Fruit fly (Drosophila melanogaster) whole organism, embryonic: Measurements from ENCODE around the gene CG15141.
A peak's percentile ranks its signal among the peaks of the same experiment; 100 is the strongest.

Experiments
- CG1024 ChIP-seq: fragments of 200-800 bp; sonication (Bioruptor generic); IDR thresholded peaks from 2 replicates; pipeline ENCODE4 v1.3.6; 2022; ENCODE audit warnings: missing biosample characterization, missing genetic modification characterization
- CG10959 ChIP-seq: fragments of 200-800 bp; sonication (Bioruptor generic); IDR thresholded peaks from 2 replicates; pipeline ENCODE4 v1.3.6; 2022; ENCODE audit warnings: missing biosample characterization, missing genetic modification characterization
- CG12659 ChIP-seq: fragments of 200-800 bp; sonication (Bioruptor generic); optimal IDR thresholded peaks from 3 replicates; lab custom pipeline; 2017; ENCODE audit warnings: mild to moderate bottlenecking, missing biosample characterization, missing genetic modification reagents, missing genetic modification characterization
- CG14050 ChIP-seq: fragments of 200-800 bp; sonication (Bioruptor generic); IDR thresholded peaks from 3 replicates; pipeline ENCODE4 v1.3.6; 2022; ENCODE audit warnings: missing biosample characterization, missing genetic modification characterization
- CG15514 ChIP-seq: fragments of 200-800 bp; sonication (Bioruptor generic); optimal IDR thresholded peaks from 3 replicates; lab custom pipeline; 2017; ENCODE audit warnings: missing biosample characterization, missing genetic modification characterization, mild to moderate bottlenecking, moderate library complexity, missing genetic modification reagents
- CG15601 ChIP-seq: fragments of 200-800 bp; sonication (Bioruptor generic); optimal IDR thresholded peaks from 3 replicates; lab custom pipeline; 2019; ENCODE audit warnings: missing biosample characterization, mild to moderate bottlenecking, missing genetic modification characterization, moderate library complexity
- CG17385 ChIP-seq: fragments of 200-800 bp; sonication (Bioruptor generic); optimal IDR thresholded peaks from 3 replicates; lab custom pipeline; 2018; ENCODE audit warnings: missing biosample characterization, mild to moderate bottlenecking, missing genetic modification characterization
- CG17568 ChIP-seq: fragments of 200-800 bp; sonication (Bioruptor generic); optimal IDR thresholded peaks from 2 replicates; lab custom pipeline; 2018; ENCODE audit warnings: missing biosample characterization, mild to moderate bottlenecking, missing genetic modification characterization, moderate library complexity
- CG2875 ChIP-seq: fragments of 200-800 bp; sonication (Bioruptor generic); optimal IDR thresholded peaks from 2 replicates; lab custom pipeline; 2017; ENCODE audit warnings: missing biosample characterization, mild to moderate bottlenecking, missing genetic modification characterization, missing genetic modification reagents
- CG31224 ChIP-seq: fragments of 200-800 bp; sonication (Bioruptor generic); IDR thresholded peaks from 2 replicates; pipeline ENCODE4 v1.3.6; 2022; ENCODE audit warnings: missing biosample characterization, missing genetic modification characterization
- CG34422 ChIP-seq: fragments of 200-800 bp; sonication (Bioruptor generic); IDR thresholded peaks from 3 replicates; pipeline ENCODE4 v1.3.6; 2022; ENCODE audit warnings: missing biosample characterization, missing genetic modification characterization
- CG7271 ChIP-seq: fragments of 200-800 bp; sonication (Bioruptor generic); optimal IDR thresholded peaks from 2 replicates; lab custom pipeline; 2018; ENCODE audit warnings: missing biosample characterization, mild to moderate bottlenecking, missing genetic modification characterization, moderate library complexity
- CG8478 ChIP-seq: fragments of >200 bp; optimal IDR thresholded peaks from 2 replicates; lab custom pipeline; 2018
- CG8765 ChIP-seq: fragments of 200-800 bp; sonication (Bioruptor generic); IDR thresholded peaks from 2 replicates; pipeline ENCODE4 v1.3.6; 2022; ENCODE audit warnings: missing biosample characterization, missing genetic modification characterization
- CG9876 ChIP-seq: fragments of 200-800 bp; sonication (Bioruptor generic); optimal IDR thresholded peaks from 2 replicates; lab custom pipeline; 2016; ENCODE audit warnings: missing biosample characterization, missing genetic modification characterization
- Camta ChIP-seq: fragments of 200-800 bp; sonication (Bioruptor generic); optimal IDR thresholded peaks from 2 replicates; lab custom pipeline; 2016; ENCODE audit warnings: missing biosample characterization, missing genetic modification characterization
- D19A ChIP-seq: fragments of 200-800 bp; optimal IDR thresholded peaks from 3 replicates; lab custom pipeline; 2019; ENCODE audit warnings: missing biosample characterization, mild to moderate bottlenecking, missing genetic modification characterization, moderate library complexity
- Fer1 ChIP-seq: fragments of 200-800 bp; sonication (Bioruptor generic); optimal IDR thresholded peaks from 2 replicates; lab custom pipeline; 2017; ENCODE audit warnings: missing biosample characterization, mild to moderate bottlenecking, missing genetic modification characterization
- HLHmδ ChIP-seq: fragments of 200-800 bp; sonication (Bioruptor generic); optimal IDR thresholded peaks from 2 replicates; lab custom pipeline; 2018; ENCODE audit warnings: missing biosample characterization, mild to moderate bottlenecking, missing genetic modification characterization, moderate library complexity
- MTF-1 ChIP-seq: fragments of 200-800 bp; sonication (Bioruptor generic); optimal IDR thresholded peaks from 2 replicates; lab custom pipeline; 2018; ENCODE audit warnings: missing biosample characterization, mild to moderate bottlenecking, missing genetic modification characterization, borderline replicate concordance
- Max ChIP-seq: fragments of 200-800 bp; sonication (Bioruptor generic); optimal IDR thresholded peaks from 2 replicates; lab custom pipeline; 2016; ENCODE audit warnings: missing biosample characterization, mild to moderate bottlenecking, missing genetic modification characterization
- Mrtf ChIP-seq: fragments of 200-800 bp; sonication (Bioruptor generic); IDR thresholded peaks from 3 replicates; pipeline ENCODE4 v1.3.6; 2022; ENCODE audit warnings: missing biosample characterization, missing genetic modification characterization
- Myb ChIP-seq: fragments of 200-800 bp; sonication (Bioruptor generic); optimal IDR thresholded peaks from 2 replicates; lab custom pipeline; 2016; ENCODE audit warnings: missing biosample characterization, missing genetic modification characterization
- NK7.1 ChIP-seq: fragments of 200-800 bp; sonication (Bioruptor generic); optimal IDR thresholded peaks from 3 replicates; lab custom pipeline; 2016; ENCODE audit warnings: missing biosample characterization, missing genetic modification characterization
- Rx ChIP-seq: fragments of 200-800 bp; sonication (Bioruptor generic); IDR thresholded peaks from 2 replicates; pipeline ENCODE4 v1.3.6; 2022; ENCODE audit warnings: missing biosample characterization, missing genetic modification characterization
- Side ChIP-seq: fragments of 200-800 bp; sonication (Bioruptor generic); optimal IDR thresholded peaks from 2 replicates; lab custom pipeline; 2016; ENCODE audit warnings: missing biosample characterization, missing genetic modification characterization
- Sry-β ChIP-seq: fragments of 200-800 bp; sonication (Bioruptor generic); optimal IDR thresholded peaks from 2 replicates; lab custom pipeline; 2018; ENCODE audit warnings: missing biosample characterization, mild to moderate bottlenecking, missing genetic modification characterization, moderate library complexity
- Ssrp ChIP-seq: fragments of 200-800 bp; sonication (Bioruptor generic); optimal IDR thresholded peaks from 2 replicates; lab custom pipeline; 2018; ENCODE audit warnings: missing biosample characterization, mild to moderate bottlenecking, missing genetic modification characterization, moderate library complexity
- Stat92E ChIP-seq, 3 experiments: fragments of >200 bp in 2 of 3; fragments of 200-800 bp in 1 of 3; sonication (Bioruptor generic) in 1 of 3; optimal IDR thresholded peaks; 2 replicates each; lab custom pipeline; 2017 to 2019; ENCODE audit warnings: missing biosample characterization in 3 of 3, missing genetic modification characterization in 3 of 3, mild to moderate bottlenecking in 1 of 3, moderate library complexity in 1 of 3
- TFAM ChIP-seq: fragments of 200-800 bp; sonication (Bioruptor generic); optimal IDR thresholded peaks from 2 replicates; lab custom pipeline; 2017; ENCODE audit warnings: missing biosample characterization, missing genetic modification characterization, inconsistent platforms
- Vsx1 ChIP-seq: fragments of 200-800 bp; sonication (Bioruptor generic); optimal IDR thresholded peaks from 2 replicates; lab custom pipeline; 2017; ENCODE audit warnings: missing biosample characterization, mild to moderate bottlenecking, missing genetic modification characterization, missing genetic modification reagents
- ato ChIP-seq: fragments of 200-800 bp; sonication (Bioruptor generic); IDR thresholded peaks from 2 replicates; pipeline ENCODE4 v1.3.6; 2022; ENCODE audit warnings: missing biosample characterization, missing genetic modification characterization; ENCODE audit not compliant: partially characterized antibody
- bab2 ChIP-seq: fragments of 200-800 bp; sonication (Bioruptor generic); optimal IDR thresholded peaks from 2 replicates; lab custom pipeline; 2016; ENCODE audit warnings: missing biosample characterization, missing genetic modification characterization
- bbx ChIP-seq: fragments of 200-800 bp; sonication (Bioruptor generic); IDR thresholded peaks from 2 replicates; pipeline ENCODE4 v1.3.6; 2022; ENCODE audit warnings: missing biosample characterization, missing genetic modification characterization; ENCODE audit not compliant: partially characterized antibody
- bowl ChIP-seq: fragments of 200-800 bp; sonication (Bioruptor generic); IDR thresholded peaks from 2 replicates; pipeline ENCODE4 v1.3.6; 2022; ENCODE audit warnings: missing biosample characterization, missing genetic modification characterization
- dati ChIP-seq: fragments of 200-800 bp; sonication (Bioruptor generic); IDR thresholded peaks from 2 replicates; pipeline ENCODE4 v1.3.6; 2022; ENCODE audit warnings: missing biosample characterization, missing genetic modification characterization
- dm ChIP-seq: fragments of 200-800 bp; sonication (Bioruptor generic); optimal IDR thresholded peaks from 3 replicates; lab custom pipeline; 2016; ENCODE audit warnings: missing biosample characterization, missing genetic modification characterization
- dpn ChIP-seq, 2 experiments: fragments of 200-800 bp; sonication (Bioruptor generic); optimal IDR thresholded peaks; 3 replicates each; lab custom pipeline; 2016; ENCODE audit warnings: missing biosample characterization in 2 of 2, missing genetic modification characterization in 2 of 2
- fd96Cb ChIP-seq: fragments of 200-800 bp; sonication (Bioruptor generic); optimal IDR thresholded peaks from 2 replicates; lab custom pipeline; 2018; ENCODE audit warnings: missing biosample characterization, mild to moderate bottlenecking, missing genetic modification characterization, moderate library complexity
- gem ChIP-seq: fragments of 200-800 bp; sonication (Bioruptor generic); optimal IDR thresholded peaks from 2 replicates; lab custom pipeline; 2019; ENCODE audit warnings: missing biosample characterization, mild to moderate bottlenecking, missing genetic modification characterization, moderate library complexity
- insv ChIP-seq, 2 experiments: fragments of 200-800 bp; sonication (Bioruptor generic); optimal IDR thresholded peaks; 3 replicates each; lab custom pipeline; 2016 to 2018; ENCODE audit warnings: missing biosample characterization in 2 of 2, missing genetic modification characterization in 2 of 2
- jigr1 ChIP-seq: fragments of 200-800 bp; sonication (Bioruptor generic); IDR thresholded peaks from 3 replicates; pipeline ENCODE4 v1.3.6; 2022; ENCODE audit warnings: missing biosample characterization, missing genetic modification characterization
- nerfin-1 ChIP-seq: fragments of 200-800 bp; sonication (Bioruptor generic); optimal IDR thresholded peaks from 3 replicates; lab custom pipeline; 2019; ENCODE audit warnings: missing biosample characterization, mild to moderate bottlenecking, missing genetic modification characterization, moderate library complexity
- odd ChIP-seq: fragments of 200-800 bp; sonication (Bioruptor generic); optimal IDR thresholded peaks from 2 replicates; lab custom pipeline; 2017; ENCODE audit warnings: missing biosample characterization, mild to moderate bottlenecking, missing genetic modification characterization
- onecut ChIP-seq: fragments of 200-800 bp; sonication (Bioruptor generic); IDR thresholded peaks from 2 replicates; pipeline ENCODE4 v1.3.6; 2022; ENCODE audit warnings: missing biosample characterization, missing genetic modification characterization
- pan ChIP-seq, 4 experiments: fragments of >200 bp in 3 of 4; fragments of 200-800 bp in 1 of 4; sonication (Bioruptor generic) in 1 of 4; optimal IDR thresholded peaks in 3 of 4; IDR thresholded peaks in 1 of 4; 2 replicates each; pipeline versions ENCODE4 v1.3.6 to Lab custom; 2017 to 2022; ENCODE audit warnings: missing biosample characterization in 2 of 4, missing genetic modification characterization in 2 of 4, mixed read lengths in 1 of 4
- so ChIP-seq: fragments of 200-800 bp; sonication (Bioruptor generic); IDR thresholded peaks from 3 replicates; pipeline ENCODE4 v1.3.6; 2022; ENCODE audit warnings: missing biosample characterization, missing genetic modification characterization
- tll ChIP-seq, 2 experiments: fragments of 200-800 bp in 1 of 2; fragments of >200 bp in 1 of 2; sonication (Bioruptor generic) in 1 of 2; optimal IDR thresholded peaks; 2 replicates each; lab custom pipeline; 2017 to 2019; ENCODE audit warnings: missing biosample characterization in 2 of 2, missing genetic modification characterization in 2 of 2, mild to moderate bottlenecking in 1 of 2, moderate library complexity in 1 of 2
- wek ChIP-seq: fragments of 200-800 bp; sonication (Bioruptor generic); optimal IDR thresholded peaks from 3 replicates; lab custom pipeline; 2018; ENCODE audit warnings: missing biosample characterization, mild to moderate bottlenecking, missing genetic modification characterization, moderate library complexity

CG15141 gene

DNA sequence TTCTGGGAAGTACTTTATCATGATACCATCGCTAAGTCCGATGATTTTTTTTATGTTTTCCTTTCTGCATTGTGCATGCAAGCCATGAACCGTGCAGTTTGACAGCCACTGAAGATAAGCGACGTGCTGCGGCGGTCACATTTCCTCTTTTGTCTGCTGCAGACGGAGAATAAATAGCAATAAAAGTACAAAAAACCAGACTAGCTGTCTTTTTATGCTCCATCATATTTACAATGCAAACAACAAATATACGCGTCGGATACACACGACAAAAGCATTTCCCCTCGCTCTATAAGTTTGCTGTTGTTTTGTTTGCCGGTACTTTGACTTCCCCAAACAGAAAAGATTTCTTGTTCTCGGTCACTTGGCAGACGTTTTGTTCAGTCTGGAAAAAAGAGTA, 30.6 kb upstream of the CG15141 start (continued):
- TF ChIP-seq Side (peak; percentile 75), D19A (tag; lab: Kevin White, UChicago) (peak; percentile 64), so (GFP tag; lab: Robert Waterston, UW) (peak; percentile 48; the same call in 1 of the 3 replicates), Camta (GFP tag; lab: Kevin White, UChicago) (peak; percentile 81), dpn (GFP tag; optimal IDR thresholded peaks at IDR 0.05; lab: Kevin White, UChicago) (peak in 1 of 2 experiments; percentile 67), TFAM (peak; percentile 70), Rx (GFP tag; lab: Robert Waterston, UW) (no peak; the same call in 1 of the 2 replicates), HLHmδ (GFP tag; lab: Kevin White, UChicago) (peak; percentile 89), Sry-β (peak; percentile 32), Max (GFP tag; lab: Kevin White, UChicago) (peak; percentile 60), CG2875 (GFP tag; lab: Kevin White, UChicago) (peak; percentile 97), bbx (GFP tag; lab: Robert Waterston, UW) (no peak), CG1024 (peak; percentile 45; the same call in 1 of the 2 replicates), Ssrp (tag; lab: Kevin White, UChicago) (peak; percentile 16), fd96Cb (peak; percentile 67), gem (tag; lab: Kevin White, UChicago) (peak; percentile 76), bab2 (GFP tag; lab: Kevin White, UChicago) (peak; percentile 64), jigr1 (GFP tag; lab: Robert Waterston, UW) (no peak), CG31224 (GFP tag; lab: Robert Waterston, UW) (no peak), CG8478 (lab: Kevin White, UChicago) (no peak), dati (GFP tag; lab: Robert Waterston, UW) (0 out of 2 replicates have a peak, but pooled peaks have one; percentile 27), CG15601 (tag; lab: Kevin White, UChicago) (peak; percentile 93), odd (GFP tag; lab: Kevin White, UChicago) (peak; percentile 73), Fer1 (peak; percentile 19), Mrtf (GFP tag; lab: Robert Waterston, UW) (no peak), MTF-1 (peak; percentile 91), wek (GFP tag; lab: Kevin White, UChicago) (peak; percentile 89), nerfin-1 (tag; lab: Kevin White, UChicago) (peak; percentile 74), onecut (GFP tag; lab: Robert Waterston, UW) (peak; percentile 72), pan (optimal IDR thresholded peaks at IDR 0.05; lab: Kevin White, UChicago) (no peak), pan (GFP tag; optimal IDR thresholded peaks at IDR 0.05 in 1 of 2, IDR thresholded peaks at IDR 0.05 in 1 of 2) (peak in 1 of 2 experiments; percentile 62), CG15514 (GFP tag; lab: Kevin White, UChicago) (peak; percentile 22), CG7271 (peak; percentile 36), CG9876 (GFP tag; lab: Kevin White, UChicago) (peak; percentile 38), bowl (GFP tag; lab: Robert Waterston, UW) (no peak), insv (GFP tag; optimal IDR thresholded peaks at IDR 0.05; lab: Kevin White, UChicago) (no peak), CG17568 (GFP tag; lab: Kevin White, UChicago) (peak; percentile 76), CG17385 (GFP tag; lab: Kevin White, UChicago) (peak; percentile 55), CG10959 (GFP tag; lab: Robert Waterston, UW) (peak; percentile 54), dm (GFP tag; lab: Kevin White, UChicago) (peak; percentile 24), CG12659 (GFP tag; lab: Kevin White, UChicago) (peak; percentile 34), Myb (GFP tag; lab: Kevin White, UChicago) (peak; percentile 15), Stat92E (GFP tag; optimal IDR thresholded peaks at IDR 0.05; lab: Kevin White, UChicago) (peak in 1 of 3 experiments; percentile 63), CG34422 (no peak), Vsx1 (GFP tag; lab: Kevin White, UChicago) (peak; percentile 80), ato (GFP tag; lab: Robert Waterston, UW) (no peak), NK7.1 (GFP tag; lab: Kevin White, UChicago) (peak; percentile 30), CG14050 (peak; percentile 37; the same call in 2 of the 3 replicates), tll (GFP tag; optimal IDR thresholded peaks at IDR 0.05; lab: Kevin White, UChicago) (peak in 1 of 2 experiments; percentile 25), CG8765 (GFP tag; lab: Robert Waterston, UW) (no peak)
